Worm (Caenorhabditis elegans): Measurements from ENCODE around the gene F10G7.10.

The F10G7.10 gene

ce11 chrII:4759835-4760234, 33.8 kb upstream of the F10G7.10 start:
- TF ChIP-seq nhr-25 (tag; optimal IDR thresholded peaks at IDR 0.05) (peak; percentile 52), ama-1 (optimal IDR thresholded peaks at IDR 0.05) (no peak), hmg-11 (tag; optimal IDR thresholded peaks at IDR 0.05) (no peak), nhr-237 (tag; optimal IDR thresholded peaks at IDR 0.05) (no peak), tbx-2 (tag; optimal IDR thresholded peaks at IDR 0.05) (no peak), nhr-77 (tag; optimal IDR thresholded peaks at IDR 0.05) (no peak), ceh-16 (tag; optimal IDR thresholded peaks at IDR 0.05) (no peak), elt-1 (tag; optimal IDR thresholded peaks at IDR 0.05) (peak; percentile 93), snpc-4 (tag; optimal IDR thresholded peaks at IDR 0.05) (no peak), ztf-4 (tag; optimal IDR thresholded peaks at IDR 0.05) (no peak), nhr-11 (tag; optimal IDR thresholded peaks at IDR 0.05) (no peak), zag-1 (tag; optimal IDR thresholded peaks at IDR 0.05) (no peak)

ce11 chrII:4758462-4758861, 32.4 kb upstream of the F10G7.10 start, which contains the start of gene F26G1.3:
F26G1.3 (plus strand) TSS chrII:4758762.
- no peak for TF ChIP-seq nhr-28 (tag; optimal IDR thresholded peaks at IDR 0.05)
- no peak for TF ChIP-seq nhr-43 (tag; optimal IDR thresholded peaks at IDR 0.05; ENCODE audit: poor library complexity, severe bottlenecking)

DNA sequence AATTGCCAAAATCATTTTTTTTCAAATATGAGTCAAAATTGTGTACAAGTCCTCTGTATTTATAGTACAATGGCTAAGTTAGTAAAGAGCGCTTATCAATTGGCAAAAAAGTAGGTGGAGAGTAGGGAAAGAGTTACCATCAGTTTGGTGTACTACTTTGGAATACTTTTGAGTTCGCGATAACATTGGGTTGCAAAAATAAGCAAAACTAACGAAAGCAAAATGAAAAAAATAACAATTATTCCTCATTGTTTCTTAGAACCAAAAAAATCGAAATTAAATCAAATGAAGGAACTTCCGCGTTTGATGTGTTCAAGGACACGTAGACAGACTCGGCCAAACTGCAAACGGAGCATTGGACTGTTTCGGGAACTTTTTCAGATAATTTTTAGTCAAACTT, 30.7 kb upstream of the F10G7.10 start, which contains the start of gene C27D9.2:
C27D9.2 (minus strand) TSS at position 101 of the 400 bp plus-strand sequence.
- TF ChIP-seq ZK546.5 (tag; optimal IDR thresholded peaks at IDR 0.05) (no peak), nhr-67 (tag; optimal IDR thresholded peaks at IDR 0.05) (no peak), nhr-77 (tag; optimal IDR thresholded peaks at IDR 0.05) (no peak), nhr-237 (tag; optimal IDR thresholded peaks at IDR 0.05) (no peak), fkh-10 (GFP tag; optimal IDR thresholded peaks at IDR 0.05) (no peak), unc-39 (tag; optimal IDR thresholded peaks at IDR 0.05) (no peak), zag-1 (tag; optimal IDR thresholded peaks at IDR 0.05) (no peak), fos-1 (tag; optimal IDR thresholded peaks at IDR 0.05) (no peak), nhr-76 (tag; optimal IDR thresholded peaks at IDR 0.05) (no peak), eor-1 (tag; optimal IDR thresholded peaks at IDR 0.05) (no peak), nhr-12 (tag; optimal IDR thresholded peaks at IDR 0.05) (no peak), nhr-28 (tag; optimal IDR thresholded peaks at IDR 0.05) (no peak), nfya-1 (tag; optimal IDR thresholded peaks at IDR 0.05; ENCODE audit: insufficient read depth) (no peak), nhr-11 (tag; optimal IDR thresholded peaks at IDR 0.05) (no peak), elt-3 (tag; optimal IDR thresholded peaks at IDR 0.05) (no peak), pqm-1 (tag; optimal IDR thresholded peaks at IDR 0.05) (no peak), hmg-11 (tag; optimal IDR thresholded peaks at IDR 0.05) (no peak), ztf-4 (tag; optimal IDR thresholded peaks at IDR 0.05) (no peak)

DNA sequence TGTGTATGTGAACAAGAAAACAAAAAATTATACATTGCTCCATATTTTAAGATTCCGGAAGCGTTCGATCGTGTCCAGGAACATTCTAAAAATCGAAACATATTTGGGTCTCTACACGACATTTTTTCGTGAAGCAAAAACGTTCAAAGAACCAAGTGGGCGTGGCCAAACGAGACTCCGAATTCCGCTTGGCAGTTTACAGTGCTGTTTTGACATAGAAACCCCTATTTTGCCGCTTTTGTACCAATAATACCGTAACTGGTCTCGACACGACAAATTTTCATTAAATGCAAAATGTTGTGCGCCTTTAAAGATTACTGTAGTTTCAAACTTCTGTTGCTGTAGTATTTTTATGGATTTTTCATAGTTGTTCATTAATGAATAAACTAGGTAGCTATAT, 29.6 kb upstream of the F10G7.10 start:
- TF ChIP-seq ama-1 (optimal IDR thresholded peaks at IDR 0.05), result no peak
- no peak for TF ChIP-seq nhr-76 (tag; optimal IDR thresholded peaks at IDR 0.05)
- TF ChIP-seq lin-39 (tag; optimal IDR thresholded peaks at IDR 0.05), result no peak
- no peak for TF ChIP-seq sea-2 (GFP tag; optimal IDR thresholded peaks at IDR 0.05)
- TF ChIP-seq pqm-1 (tag; optimal IDR thresholded peaks at IDR 0.05), result no peak
- no peak for TF ChIP-seq ceh-82 (tag; optimal IDR thresholded peaks at IDR 0.05)
- TF ChIP-seq tbx-2 (tag; optimal IDR thresholded peaks at IDR 0.05), result no peak
- no peak for TF ChIP-seq hmg-11 (tag; optimal IDR thresholded peaks at IDR 0.05)
- no peak for TF ChIP-seq mml-1 (tag; optimal IDR thresholded peaks at IDR 0.05)
- TF ChIP-seq fkh-10 (GFP tag; optimal IDR thresholded peaks at IDR 0.05), result no peak
- no peak for TF ChIP-seq daf-12 (tag; optimal IDR thresholded peaks at IDR 0.05)
- no peak for TF ChIP-seq egl-27 (tag; optimal IDR thresholded peaks at IDR 0.05)
- TF ChIP-seq R02D3.7 (tag; optimal IDR thresholded peaks at IDR 0.05), result no peak
- no peak for TF ChIP-seq nhr-23 (tag; optimal IDR thresholded peaks at IDR 0.05)

DNA sequence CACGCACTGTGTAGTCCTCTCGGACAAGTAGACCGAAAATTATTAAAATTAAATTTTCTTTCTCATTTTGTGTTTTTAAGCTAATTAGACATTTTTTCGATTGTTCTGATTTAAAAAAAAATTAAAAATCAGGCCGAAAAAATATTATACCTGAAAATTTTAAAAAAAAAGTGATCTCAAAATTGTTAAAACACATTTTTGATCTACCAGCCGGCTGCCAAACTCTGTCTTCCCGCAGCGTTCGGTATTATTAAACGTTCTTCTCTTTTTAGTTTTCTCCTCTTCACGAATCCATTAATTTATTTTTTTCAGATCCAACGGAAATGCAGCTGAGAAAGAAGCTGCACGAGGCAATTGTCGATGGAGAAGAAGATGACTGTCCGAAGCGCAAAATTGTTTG, 27.1 kb upstream of the F10G7.10 start, which contains the start of gene C27D9.1:
C27D9.1 (plus strand) TSS at position 281 of the 400 bp plus-strand sequence.
- TF ChIP-seq nhr-23 (tag; optimal IDR thresholded peaks at IDR 0.05) (no peak), fkh-2 (tag; optimal IDR thresholded peaks at IDR 0.05) (no peak), ZK546.5 (tag; optimal IDR thresholded peaks at IDR 0.05) (no peak), fos-1 (tag; optimal IDR thresholded peaks at IDR 0.05) (no peak), zag-1 (tag; optimal IDR thresholded peaks at IDR 0.05) (no peak)
